Fruit fly (Drosophila melanogaster) whole organism: Measurements from ENCODE around the gene TfIIB.

Experiments
- CG8478 ChIP-seq: fragments of >200 bp; optimal IDR thresholded peaks from 2 replicates; lab custom pipeline; 2018; ENCODE audit warnings: inconsistent platforms
- psq ChIP-seq: fragments of >200 bp; optimal IDR thresholded peaks from 2 replicates; lab custom pipeline; 2017
- usp ChIP-seq: fragments of >200 bp; optimal IDR thresholded peaks from 2 replicates; lab custom pipeline; 2017; ENCODE audit warnings: missing biosample characterization, missing genetic modification characterization, mixed read lengths

dm6 chr2L:10472257-10472656 is 41.1 kb downstream of the TfIIB start:
- TF ChIP-seq CG8478 (lab: Kevin White, UChicago) (no peak), usp (GFP tag; lab: Kevin White, UChicago) (no peak), psq (lab: Kevin White, UChicago) (no peak)
